Fruit fly (Drosophila melanogaster) whole organism, embryonic: Measurements from ENCODE around the gene CG5262.

Experiments
- Bgb ChIP-seq: fragments of 200-800 bp; sonication (Bioruptor generic); IDR thresholded peaks from 2 replicates; pipeline ENCODE4 v1.3.6; 2022; ENCODE audit warnings: missing biosample characterization, missing genetic modification characterization; ENCODE audit not compliant: partially characterized antibody
- Bteb2 ChIP-seq: fragments of 200-800 bp; sonication (Bioruptor generic); optimal IDR thresholded peaks from 2 replicates; lab custom pipeline; 2016; ENCODE audit warnings: missing biosample characterization, missing genetic modification characterization
- CG10366 ChIP-seq: fragments of 200-800 bp; sonication (Bioruptor generic); IDR thresholded peaks from 2 replicates; pipeline ENCODE4 v1.3.6; 2022; ENCODE audit warnings: missing biosample characterization, missing genetic modification characterization
- CG11093 ChIP-seq: fragments of 200-800 bp; sonication (Bioruptor generic); IDR thresholded peaks from 3 replicates; pipeline ENCODE4 v1.3.6; 2022; ENCODE audit warnings: missing biosample characterization, missing genetic modification characterization
- CG11247 ChIP-seq: fragments of 200-800 bp; sonication (Bioruptor generic); IDR thresholded peaks from 2 replicates; pipeline ENCODE4 v1.3.6; 2022; ENCODE audit warnings: missing biosample characterization, missing genetic modification characterization
- CG13775 ChIP-seq: fragments of 200-800 bp; sonication (Bioruptor generic); optimal IDR thresholded peaks from 3 replicates; lab custom pipeline; 2017; ENCODE audit warnings: missing biosample characterization, mild to moderate bottlenecking, missing genetic modification characterization
- CG13894 ChIP-seq: fragments of 200-800 bp; sonication (Bioruptor generic); optimal IDR thresholded peaks from 3 replicates; lab custom pipeline; 2018; ENCODE audit warnings: missing biosample characterization, mild to moderate bottlenecking, missing genetic modification characterization, moderate library complexity
- CG1603 ChIP-seq: fragments of 200-800 bp; sonication (Bioruptor generic); optimal IDR thresholded peaks from 2 replicates; lab custom pipeline; 2019; ENCODE audit warnings: missing biosample characterization, mild to moderate bottlenecking, missing genetic modification characterization, moderate library complexity
- CG16813 ChIP-seq: fragments of 200-800 bp; sonication (Bioruptor generic); IDR thresholded peaks from 3 replicates; pipeline ENCODE4 v1.3.6; 2022; ENCODE audit warnings: missing biosample characterization, missing genetic modification characterization; ENCODE audit not compliant: partially characterized antibody
- CG2875 ChIP-seq: fragments of 200-800 bp; sonication (Bioruptor generic); optimal IDR thresholded peaks from 2 replicates; lab custom pipeline; 2017; ENCODE audit warnings: missing biosample characterization, mild to moderate bottlenecking, missing genetic modification characterization, missing genetic modification reagents
- CG31365 ChIP-seq: fragments of 200-800 bp; sonication (Bioruptor generic); optimal IDR thresholded peaks from 2 replicates; lab custom pipeline; 2018; ENCODE audit warnings: missing biosample characterization, mild to moderate bottlenecking, missing genetic modification characterization
- CG3995 ChIP-seq: fragments of 200-800 bp; sonication (Bioruptor generic); optimal IDR thresholded peaks from 3 replicates; lab custom pipeline; 2016; ENCODE audit warnings: missing biosample characterization, missing genetic modification characterization
- CG4360 ChIP-seq: fragments of 200-800 bp; sonication (Bioruptor generic); IDR thresholded peaks from 2 replicates; pipeline ENCODE4 v1.3.6; 2022; ENCODE audit warnings: missing biosample characterization, missing genetic modification characterization
- CG43689 ChIP-seq: fragments of 200-800 bp; sonication (Bioruptor generic); IDR thresholded peaks from 2 replicates; pipeline ENCODE4 v1.3.6; 2022; ENCODE audit warnings: missing biosample characterization, missing genetic modification characterization
- CG4707 ChIP-seq: fragments of 200-800 bp; sonication (Bioruptor generic); optimal IDR thresholded peaks from 2 replicates; lab custom pipeline; 2018; ENCODE audit warnings: missing biosample characterization, mild to moderate bottlenecking, missing genetic modification characterization, moderate library complexity
- CG9215 ChIP-seq: fragments of 200-800 bp; sonication (Bioruptor generic); IDR thresholded peaks from 2 replicates; pipeline ENCODE4 v1.3.6; 2022; ENCODE audit warnings: missing biosample characterization, missing genetic modification characterization
- CG9727 ChIP-seq: fragments of 200-800 bp; sonication (Bioruptor generic); optimal IDR thresholded peaks from 3 replicates; lab custom pipeline; 2017; ENCODE audit warnings: missing biosample characterization, mild to moderate bottlenecking, missing genetic modification characterization
- CG9797 ChIP-seq: fragments of 200-800 bp; sonication (Bioruptor generic); optimal IDR thresholded peaks from 3 replicates; lab custom pipeline; 2018; ENCODE audit warnings: missing biosample characterization, mild to moderate bottlenecking, missing genetic modification characterization
- CkIIα-i1 ChIP-seq: fragments of 200-800 bp; sonication (Bioruptor generic); IDR thresholded peaks from 2 replicates; pipeline ENCODE4 v1.3.6; 2022; ENCODE audit warnings: missing biosample characterization, missing genetic modification characterization
- D19A ChIP-seq: fragments of 200-800 bp; optimal IDR thresholded peaks from 3 replicates; lab custom pipeline; 2019; ENCODE audit warnings: missing biosample characterization, mild to moderate bottlenecking, missing genetic modification characterization, moderate library complexity
- Dip2 ChIP-seq: fragments of 200-800 bp; sonication (Bioruptor generic); IDR thresholded peaks from 2 replicates; pipeline ENCODE4 v1.3.6; 2022; ENCODE audit warnings: missing biosample characterization, missing genetic modification characterization
- Eip74EF ChIP-seq, 2 experiments: fragments of 200-800 bp in 1 of 2; fragments of >200 bp in 1 of 2; sonication (Bioruptor generic) in 1 of 2; optimal IDR thresholded peaks; 2 replicates each; lab custom pipeline; 2017 to 2019; ENCODE audit warnings: missing biosample characterization in 2 of 2, missing genetic modification characterization in 2 of 2, mild to moderate bottlenecking in 1 of 2, moderate library complexity in 1 of 2
- Fer1 ChIP-seq: fragments of 200-800 bp; sonication (Bioruptor generic); optimal IDR thresholded peaks from 2 replicates; lab custom pipeline; 2017; ENCODE audit warnings: missing biosample characterization, mild to moderate bottlenecking, missing genetic modification characterization
- MBD-R2 ChIP-seq: fragments of 200-800 bp; sonication (Bioruptor generic); IDR thresholded peaks from 2 replicates; pipeline ENCODE4 v1.3.6; 2022; ENCODE audit warnings: missing biosample characterization, missing genetic modification characterization
- NC2α ChIP-seq: fragments of 200-800 bp; sonication (Bioruptor generic); optimal IDR thresholded peaks from 2 replicates; lab custom pipeline; 2016; ENCODE audit warnings: missing biosample characterization, missing genetic modification characterization
- Nf-YA ChIP-seq: fragments of 200-800 bp; sonication (Bioruptor generic); IDR thresholded peaks from 2 replicates; pipeline ENCODE4 v1.3.6; 2022; ENCODE audit warnings: missing biosample characterization, missing genetic modification characterization
- Nf-YC ChIP-seq: fragments of 200-800 bp; optimal IDR thresholded peaks from 3 replicates; lab custom pipeline; 2019; ENCODE audit warnings: missing biosample characterization, mild to moderate bottlenecking, missing genetic modification characterization, moderate library complexity
- Tbp ChIP-seq: fragments of >200 bp; optimal IDR thresholded peaks from 2 replicates; lab custom pipeline; 2018; ENCODE audit warnings: missing biosample characterization, missing genetic modification characterization
- abd-A ChIP-seq: fragments of 200-800 bp; sonication (Bioruptor generic); optimal IDR thresholded peaks from 3 replicates; lab custom pipeline; 2019; ENCODE audit warnings: missing biosample characterization, mild to moderate bottlenecking, missing genetic modification characterization, moderate library complexity
- ase ChIP-seq: fragments of 200-800 bp; sonication (Bioruptor generic); IDR thresholded peaks from 3 replicates; pipeline ENCODE4 v1.3.6; 2022; ENCODE audit warnings: missing biosample characterization, missing genetic modification characterization
- cas ChIP-seq: fragments of 200-800 bp; sonication (Bioruptor generic); IDR thresholded peaks from 2 replicates; pipeline ENCODE4 v1.3.6; 2022; ENCODE audit warnings: missing biosample characterization, missing genetic modification characterization
- cg ChIP-seq: fragments of 200-800 bp; sonication (Bioruptor generic); optimal IDR thresholded peaks from 3 replicates; lab custom pipeline; 2019; ENCODE audit warnings: missing biosample characterization, mild to moderate bottlenecking, missing genetic modification characterization, moderate library complexity
- crp ChIP-seq, 2 experiments: fragments of 200-800 bp; sonication (Bioruptor generic); optimal IDR thresholded peaks; 2 replicates in 1 of 2; 3 replicates in 1 of 2; lab custom pipeline; 2017; ENCODE audit warnings: missing biosample characterization in 2 of 2, missing genetic modification characterization in 2 of 2, mild to moderate bottlenecking in 1 of 2, moderate library complexity in 1 of 2
- cwo ChIP-seq: fragments of 200-800 bp; sonication (Bioruptor generic); optimal IDR thresholded peaks from 3 replicates; lab custom pipeline; 2017; ENCODE audit warnings: missing biosample characterization, missing genetic modification characterization, mild to moderate bottlenecking, moderate library complexity, missing genetic modification reagents
- dmrt11E ChIP-seq: fragments of 200-800 bp; sonication (Bioruptor generic); optimal IDR thresholded peaks from 3 replicates; lab custom pipeline; 2018; ENCODE audit warnings: missing biosample characterization, mild to moderate bottlenecking, missing genetic modification characterization, moderate library complexity
- dysf ChIP-seq: fragments of 200-800 bp; sonication (Bioruptor generic); IDR thresholded peaks from 3 replicates; pipeline ENCODE4 v1.3.6; 2022; ENCODE audit warnings: missing biosample characterization, missing genetic modification characterization
- ems ChIP-seq: fragments of 200-800 bp; sonication (Bioruptor generic); optimal IDR thresholded peaks from 3 replicates; lab custom pipeline; 2016; ENCODE audit warnings: missing biosample characterization, missing genetic modification characterization
- hkb ChIP-seq, 2 experiments: fragments of 200-800 bp in 1 of 2; fragments of >200 bp in 1 of 2; sonication (Bioruptor generic) in 1 of 2; IDR thresholded peaks in 1 of 2; optimal IDR thresholded peaks in 1 of 2; 2 replicates each; pipeline versions ENCODE4 v1.3.6 to Lab custom; 2017 to 2022; ENCODE audit warnings: missing biosample characterization in 1 of 2, missing genetic modification characterization in 1 of 2
- ind ChIP-seq: fragments of 200-800 bp; sonication (Bioruptor generic); optimal IDR thresholded peaks from 3 replicates; lab custom pipeline; 2016; ENCODE audit warnings: missing biosample characterization, missing genetic modification characterization
- klu ChIP-seq: fragments of 200-800 bp; sonication (Bioruptor generic); IDR thresholded peaks from 2 replicates; pipeline ENCODE4 v1.3.6; 2022; ENCODE audit warnings: missing biosample characterization, missing genetic modification characterization
- kni ChIP-seq: fragments of 200-800 bp; sonication (Bioruptor generic); optimal IDR thresholded peaks from 3 replicates; lab custom pipeline; 2017; ENCODE audit warnings: mild to moderate bottlenecking, missing biosample characterization, missing genetic modification reagents, missing genetic modification characterization
- pfk ChIP-seq: fragments of 200-800 bp; sonication (Bioruptor generic); optimal IDR thresholded peaks from 2 replicates; lab custom pipeline; 2018; ENCODE audit warnings: missing biosample characterization, mild to moderate bottlenecking, missing genetic modification characterization, moderate library complexity
- ranshi ChIP-seq: fragments of 200-800 bp; sonication (Bioruptor generic); IDR thresholded peaks from 2 replicates; pipeline ENCODE4 v1.3.6; 2022; ENCODE audit warnings: missing biosample characterization, missing genetic modification characterization
- rib ChIP-seq: fragments of 200-800 bp; sonication (Bioruptor generic); IDR thresholded peaks from 2 replicates; pipeline ENCODE4 v1.3.6; 2022; ENCODE audit warnings: missing biosample characterization, missing genetic modification characterization
- sna ChIP-seq: fragments of 200-800 bp; sonication (Bioruptor generic); IDR thresholded peaks from 2 replicates; pipeline ENCODE4 v1.3.6; 2022; ENCODE audit warnings: missing biosample characterization, missing genetic modification characterization; ENCODE audit not compliant: partially characterized antibody
- toy ChIP-seq: fragments of 200-800 bp; sonication (Bioruptor generic); IDR thresholded peaks from 2 replicates; pipeline ENCODE4 v1.3.6; 2022; ENCODE audit warnings: missing biosample characterization, missing genetic modification characterization
- ttk ChIP-seq: fragments of 200-800 bp; sonication (Bioruptor generic); IDR thresholded peaks from 2 replicates; pipeline ENCODE4 v2.1.2; 2022; ENCODE audit warnings: missing biosample characterization, missing genetic modification characterization
- unpg ChIP-seq: fragments of 200-800 bp; sonication (Bioruptor generic); optimal IDR thresholded peaks from 3 replicates; lab custom pipeline; 2018; ENCODE audit warnings: missing biosample characterization, mild to moderate bottlenecking, missing genetic modification characterization, moderate library complexity

CG5262 gene

DNA sequence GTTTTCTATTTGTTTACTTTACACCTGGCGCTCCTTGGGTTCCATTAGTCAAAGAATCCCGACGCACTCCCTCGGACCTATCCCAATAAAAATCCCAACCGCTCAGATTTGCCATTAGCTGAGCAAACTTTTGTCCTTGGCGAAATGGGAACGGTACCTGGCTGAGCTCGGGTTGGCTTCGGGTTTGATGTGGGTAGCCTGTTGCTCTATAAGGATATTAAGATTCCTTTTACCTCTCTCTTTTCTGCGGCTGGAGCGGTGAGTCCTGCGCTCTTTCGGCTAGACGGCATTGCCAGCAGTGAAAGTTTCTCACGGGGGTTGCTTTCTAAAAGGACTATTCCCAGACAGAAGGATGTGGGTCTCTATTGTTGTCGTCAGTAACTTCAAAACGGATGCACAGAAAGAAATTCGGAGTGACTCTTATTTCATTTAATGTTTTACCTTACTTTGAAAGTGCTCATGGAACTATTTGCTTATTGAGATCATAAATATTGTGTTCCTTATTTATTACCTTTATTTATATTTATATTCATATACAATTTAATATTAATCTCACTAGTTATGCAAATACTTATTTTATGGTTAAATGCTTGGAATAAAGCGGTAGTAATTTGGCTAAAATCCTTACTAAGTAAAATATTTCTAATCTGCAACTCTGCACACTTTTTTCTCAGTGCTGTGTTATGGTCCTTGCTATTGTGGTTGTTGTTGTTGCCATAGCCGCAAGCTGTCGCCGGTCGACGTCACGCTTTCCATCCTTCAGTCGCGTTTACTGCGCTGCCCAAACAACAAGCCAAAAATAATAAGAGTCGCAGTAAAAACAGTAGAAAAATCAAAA is 11.6 kb upstream of the CG5262 start, which contains the start of gene CG5910:
Gene CG5910, plus strand, starts transcription at position 788 of the 838 bp plus-strand sequence.
- TF ChIP-seq dysf (GFP tag; lab: Robert Waterston, UW) (peak; percentile 89), Fer1 (peak; percentile 95), abd-A (tag; lab: Kevin White, UChicago) (peak; percentile 61), CG13894 (peak; percentile 87), CG3995 (GFP tag; lab: Kevin White, UChicago) (no peak), CG10366 (GFP tag; lab: Robert Waterston, UW) (peak; percentile 66), hkb (optimal IDR thresholded peaks at IDR 0.05; lab: Kevin White, UChicago) (no peak), hkb (GFP tag; IDR thresholded peaks at IDR 0.05; lab: Robert Waterston, UW) (peak; percentile 84), cas (GFP tag; lab: Robert Waterston, UW) (no peak), CG9215 (GFP tag; lab: Robert Waterston, UW) (peak; percentile 80), ind (GFP tag; lab: Kevin White, UChicago) (peak; percentile 88), CG31365 (tag; lab: Kevin White, UChicago) (peak; percentile 2), CG13775 (GFP tag; lab: Kevin White, UChicago) (peak; percentile 88), kni (no peak), unpg (GFP tag; lab: Kevin White, UChicago) (peak; percentile 90), ranshi (GFP tag; lab: Robert Waterston, UW) (peak; percentile 71; the same call in 1 of the 2 replicates), Bgb (GFP tag; lab: Robert Waterston, UW) (no peak), CG9797 (GFP tag; lab: Kevin White, UChicago) (no peak), toy (peak; percentile 36; the same call in 1 of the 2 replicates), Nf-YC (tag; lab: Kevin White, UChicago) (peak; percentile 80), Tbp (GFP tag; lab: Kevin White, UChicago) (no peak), cg (GFP tag; lab: Kevin White, UChicago) (no peak), crp (GFP tag; optimal IDR thresholded peaks at IDR 0.05; lab: Kevin White, UChicago) (peak in 1 of 2 experiments; percentile 38), CG11093 (GFP tag; lab: Robert Waterston, UW) (peak; percentile 64; the same call in 1 of the 3 replicates), CG16813 (GFP tag; lab: Robert Waterston, UW) (no peak), Bteb2 (GFP tag; lab: Kevin White, UChicago) (peak; percentile 48), Nf-YA (GFP tag; lab: Robert Waterston, UW) (peak; percentile 41; the same call in 1 of the 2 replicates), CG2875 (peak; percentile 78), CG4360 (peak; percentile 76), CG4707 (peak; percentile 34), ems (GFP tag; lab: Kevin White, UChicago) (peak; percentile 10), ase (GFP tag; lab: Robert Waterston, UW) (peak; percentile 52; the same call in 1 of the 3 replicates), NC2α (GFP tag; lab: Kevin White, UChicago) (no peak), cwo (GFP tag; lab: Kevin White, UChicago) (peak; percentile 88), Dip2 (GFP tag; lab: Robert Waterston, UW) (no peak), Eip74EF (GFP tag; optimal IDR thresholded peaks at IDR 0.05; lab: Kevin White, UChicago) (peak in 1 of 2 experiments; percentile 90), CG9727 (GFP tag; lab: Kevin White, UChicago) (peak; percentile 95), D19A (peak; percentile 91), klu (GFP tag; lab: Robert Waterston, UW) (peak; percentile 72), CkIIα-i1 (GFP tag; lab: Robert Waterston, UW) (no peak), rib (GFP tag; lab: Robert Waterston, UW) (peak; percentile 60), CG11247 (peak; percentile 70), MBD-R2 (no peak), dmrt11E (tag; lab: Kevin White, UChicago) (peak; percentile 91), CG43689 (GFP tag; lab: Robert Waterston, UW) (peak; percentile 56; the same call in 1 of the 2 replicates), pfk (GFP tag; lab: Kevin White, UChicago) (no peak), ttk (GFP tag; lab: Robert Waterston, UW) (peak; percentile 76), sna (GFP tag; lab: Robert Waterston, UW) (no peak), CG1603 (tag; lab: Kevin White, UChicago) (peak; percentile 45)
